Worm (Caenorhabditis elegans): ENCODE measurements around the gene lron-15.

lron-15 gene

DNA sequence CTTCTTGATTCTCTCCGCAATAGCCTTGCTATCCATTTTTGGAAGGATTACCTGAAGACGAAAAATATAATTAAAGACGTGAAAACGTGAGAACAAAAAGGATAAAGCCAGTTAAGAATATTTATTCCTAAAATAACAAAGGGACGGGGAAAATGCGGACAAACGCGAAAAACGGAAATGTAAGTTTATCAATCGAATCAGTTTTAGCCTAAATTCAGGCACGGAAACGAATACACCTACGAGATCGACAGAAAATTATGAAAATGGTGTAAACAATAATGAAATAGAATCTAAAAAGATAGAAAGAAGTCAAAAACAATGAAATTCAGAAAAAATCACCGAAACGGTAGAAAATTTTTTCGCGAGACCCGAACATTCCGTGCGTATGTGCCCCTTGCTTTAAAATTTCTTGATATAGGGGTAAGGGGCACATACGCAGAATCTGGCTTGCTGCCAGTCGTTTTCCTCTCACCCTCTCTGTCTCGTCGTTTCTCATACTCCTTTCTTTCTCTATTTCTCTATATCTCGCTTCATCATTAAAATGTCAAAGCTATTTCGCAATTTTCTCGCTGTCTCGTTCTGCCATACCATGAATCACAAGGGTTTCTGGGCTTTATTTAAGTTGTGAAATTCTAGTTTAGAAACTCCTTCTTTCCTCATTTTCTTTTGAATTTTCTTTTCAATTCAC, 44.1 kb upstream of the lron-15 start, which contains the start of gene icd-1 (continued):
- peak; percentile 94 for TF ChIP-seq jun-1 (tag; optimal IDR thresholded peaks at IDR 0.05)
- peak; percentile 70 for TF ChIP-seq C04F5.9 (tag; optimal IDR thresholded peaks at IDR 0.05)
- peak; percentile 94 for TF ChIP-seq lin-39 (tag; optimal IDR thresholded peaks at IDR 0.05)
- no peak for TF ChIP-seq hlh-4 (tag; optimal IDR thresholded peaks at IDR 0.05)
- TF ChIP-seq sptf-1 (tag; optimal IDR thresholded peaks at IDR 0.05) = no peak
- peak; percentile 84 for TF ChIP-seq elt-2 (tag; optimal IDR thresholded peaks at IDR 0.05)
- TF ChIP-seq nhr-76 (tag; optimal IDR thresholded peaks at IDR 0.05) = no peak
- peak; percentile 91 to 95 (median 93) for TF ChIP-seq ceh-82 (tag; optimal IDR thresholded peaks at IDR 0.05)

DNA sequence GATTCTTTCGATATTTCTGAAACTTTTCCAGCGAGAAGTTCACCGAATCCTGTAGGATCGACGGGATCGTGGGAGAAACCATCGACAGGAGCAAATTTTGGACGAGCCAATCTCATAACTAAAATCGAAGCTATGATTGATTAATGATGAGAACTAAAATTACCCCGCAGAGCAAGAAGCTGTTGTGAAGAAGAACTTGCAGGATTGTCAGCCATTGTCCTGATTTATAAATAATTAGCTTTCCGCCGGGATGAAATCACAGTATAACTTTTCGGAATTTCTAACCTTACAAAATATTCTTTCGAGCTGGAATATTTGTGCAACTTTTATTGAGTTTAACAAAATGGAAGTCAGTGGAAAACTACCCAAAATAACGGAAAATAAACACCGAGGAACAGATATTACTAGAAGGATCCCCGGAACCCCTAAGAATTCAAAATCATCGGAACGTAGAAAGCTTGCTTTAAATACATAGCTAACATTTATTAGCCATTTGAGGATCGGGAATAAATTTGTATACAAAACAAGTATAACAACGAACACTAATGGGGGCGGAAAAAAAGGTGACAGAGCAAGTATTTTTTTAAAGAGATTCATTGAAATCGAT, 42.7 kb upstream of the lron-15 start, which contains the start of gene C56C10.7:
Gene C56C10.7 (minus strand): TSS at position 312 of the 607 bp plus-strand sequence.
- TF ChIP-seq sptf-1 (tag; optimal IDR thresholded peaks at IDR 0.05) (no peak), nhr-20 (tag; optimal IDR thresholded peaks at IDR 0.05) (peak; percentile 1), zip-4 (GFP tag; optimal IDR thresholded peaks at IDR 0.05) (no peak), nhr-90 (tag; optimal IDR thresholded peaks at IDR 0.05; ENCODE audit: poor library complexity) (peak; percentile 39), ceh-82 (tag; optimal IDR thresholded peaks at IDR 0.05) (peak in 1 of 3 experiments; percentile 16), ama-1 (optimal IDR thresholded peaks at IDR 0.05) (peak; percentile 62), lin-14 (GFP tag; optimal IDR thresholded peaks at IDR 0.05) (no peak), lsy-2 (tag; optimal IDR thresholded peaks at IDR 0.05) (peak in 1 of 2 experiments; percentile 15), snu-23 (GFP tag; optimal IDR thresholded peaks at IDR 0.05) (peak; percentile 32), unc-98 (GFP tag; IDR thresholded peaks at IDR 0.05) (no peak), fos-1 (tag; optimal IDR thresholded peaks at IDR 0.05) (no peak), mab-9 (GFP tag; IDR thresholded peaks at IDR 0.05) (no peak), nhr-71 (tag; optimal IDR thresholded peaks at IDR 0.05) (peak; percentile 11), skn-1 (tag; optimal IDR thresholded peaks at IDR 0.05) (no peak), nhr-85 (tag) (peak; percentile 24), elt-2 (tag; optimal IDR thresholded peaks at IDR 0.05) (peak; percentile 30), aly-2 (tag; optimal IDR thresholded peaks at IDR 0.05) (peak; percentile 75), aha-1 (tag; optimal IDR thresholded peaks at IDR 0.05) (no peak), alr-1 (tag; optimal IDR thresholded peaks at IDR 0.05; ENCODE audit: borderline replicate concordance) (no peak), ztf-11 (tag; optimal IDR thresholded peaks at IDR 0.05) (peak in 1 of 2 experiments; percentile 3), mdl-1 (tag; optimal IDR thresholded peaks at IDR 0.05) (no peak)

DNA sequence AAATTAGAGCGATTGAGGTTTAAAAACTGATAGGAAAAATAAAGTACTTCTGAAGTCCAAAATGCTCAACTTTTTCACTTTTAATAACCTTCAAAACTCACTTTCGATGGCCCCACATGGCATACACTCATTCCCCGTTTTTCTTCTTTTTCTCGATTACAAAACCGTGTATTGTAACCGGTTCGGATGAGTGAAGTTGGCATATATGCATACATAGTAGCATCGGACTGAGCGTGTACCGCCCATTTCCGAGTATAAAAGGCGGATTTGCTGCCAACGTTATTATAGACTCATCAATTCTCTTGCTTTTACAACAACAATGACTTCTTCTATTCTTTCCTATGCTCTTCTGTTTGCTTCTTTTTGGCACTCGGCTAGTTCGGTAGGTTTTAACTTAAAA, 38.1 kb upstream of the lron-15 start, which contains the start of gene C56C10.4:
Gene C56C10.4 (plus strand): TSS at position 301 of the 400 bp plus-strand sequence.
- no peak for TF ChIP-seq snpc-4 (tag; optimal IDR thresholded peaks at IDR 0.05)
- no peak for TF ChIP-seq isw-1 (GFP tag; IDR thresholded peaks at IDR 0.05)
- no peak for TF ChIP-seq ztf-11 (tag; optimal IDR thresholded peaks at IDR 0.05)
- TF ChIP-seq alr-1 (tag; optimal IDR thresholded peaks at IDR 0.05; ENCODE audit: borderline replicate concordance) = no peak
- no peak for TF ChIP-seq pag-3 (tag; optimal IDR thresholded peaks at IDR 0.05; ENCODE audit: borderline replicate concordance, insufficient read depth)
- TF ChIP-seq C04F5.9 (tag; optimal IDR thresholded peaks at IDR 0.05) = no peak

DNA sequence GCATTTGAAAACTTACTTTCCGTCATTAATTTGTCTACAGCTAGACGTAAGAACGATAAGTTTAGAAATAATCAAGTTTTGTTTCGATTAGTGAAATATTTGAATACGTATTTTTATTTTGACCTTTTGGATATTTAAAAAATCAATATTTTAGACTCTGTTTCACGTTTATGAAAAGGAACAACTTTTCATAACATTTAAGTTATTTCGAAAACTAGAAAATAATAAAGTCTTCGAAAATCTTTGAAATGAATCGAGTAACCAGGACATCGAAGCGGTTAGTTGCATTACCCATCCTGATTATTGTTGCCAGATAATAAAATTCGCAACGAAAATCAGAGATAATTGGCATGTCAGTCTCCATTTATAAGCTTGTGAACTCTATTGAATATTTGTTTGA, 36.5 kb upstream of the lron-15 start, which contains the start of gene C56C10.6:
Gene C56C10.6 (minus strand): TSS at position 101 of the 400 bp plus-strand sequence.
- TF ChIP-seq efl-1 (optimal IDR thresholded peaks at IDR 0.05) (no peak), efl-1 (GFP tag; optimal IDR thresholded peaks at IDR 0.05 in 1 of 2) (peak in 1 of 2 experiments; percentile 28), lin-39 (tag; optimal IDR thresholded peaks at IDR 0.05) (no peak)

DNA sequence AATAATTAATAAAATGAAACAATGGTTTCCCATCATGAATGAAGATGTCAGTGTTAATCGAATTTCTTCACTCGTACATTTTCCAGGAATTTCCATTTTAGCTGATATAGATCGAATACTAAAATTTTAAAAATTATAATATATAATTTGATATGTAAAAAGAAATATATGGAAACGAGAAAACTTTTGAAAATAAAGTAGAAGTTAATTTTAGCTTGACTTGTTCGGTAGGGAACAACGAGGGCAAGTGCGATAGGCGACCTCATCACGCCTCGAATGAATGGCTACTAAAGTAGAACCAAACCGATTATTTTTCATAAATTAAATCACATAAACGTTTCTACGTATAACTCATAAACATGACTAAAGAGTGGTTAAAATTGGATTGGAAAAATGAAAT, 33.7 kb upstream of the lron-15 start, which contains the start of gene sra-31:
Gene sra-31 (minus strand): TSS at position 101 of the 400 bp plus-strand sequence.
- TF ChIP-seq nhr-28 (tag; optimal IDR thresholded peaks at IDR 0.05) (no peak), sox-4 (tag; optimal IDR thresholded peaks at IDR 0.05) (no peak), ceh-88 (GFP tag; IDR thresholded peaks at IDR 0.05) (no peak), lin-35 (GFP tag; optimal IDR thresholded peaks at IDR 0.05) (no peak), dsc-1 (tag; optimal IDR thresholded peaks at IDR 0.05) (no peak), nhr-90 (tag; optimal IDR thresholded peaks at IDR 0.05; ENCODE audit: poor library complexity) (no peak), C34B4.2 (tag; optimal IDR thresholded peaks at IDR 0.05) (no peak), mef-2 (tag; optimal IDR thresholded peaks at IDR 0.05) (no peak), hlh-4 (tag; optimal IDR thresholded peaks at IDR 0.05) (no peak), zag-1 (tag; optimal IDR thresholded peaks at IDR 0.05) (no peak), tlp-1 (tag; optimal IDR thresholded peaks at IDR 0.05) (no peak), nhr-71 (tag; optimal IDR thresholded peaks at IDR 0.05) (no peak), lir-3 (tag; optimal IDR thresholded peaks at IDR 0.05; ENCODE audit: poor library complexity) (no peak), C16A3.4 (tag; optimal IDR thresholded peaks at IDR 0.05) (no peak), mab-9 (GFP tag; IDR thresholded peaks at IDR 0.05) (no peak)
